Fruit fly (Drosophila melanogaster): Measurements from ENCODE around the gene SP1029.

The SP1029 gene

DNA sequence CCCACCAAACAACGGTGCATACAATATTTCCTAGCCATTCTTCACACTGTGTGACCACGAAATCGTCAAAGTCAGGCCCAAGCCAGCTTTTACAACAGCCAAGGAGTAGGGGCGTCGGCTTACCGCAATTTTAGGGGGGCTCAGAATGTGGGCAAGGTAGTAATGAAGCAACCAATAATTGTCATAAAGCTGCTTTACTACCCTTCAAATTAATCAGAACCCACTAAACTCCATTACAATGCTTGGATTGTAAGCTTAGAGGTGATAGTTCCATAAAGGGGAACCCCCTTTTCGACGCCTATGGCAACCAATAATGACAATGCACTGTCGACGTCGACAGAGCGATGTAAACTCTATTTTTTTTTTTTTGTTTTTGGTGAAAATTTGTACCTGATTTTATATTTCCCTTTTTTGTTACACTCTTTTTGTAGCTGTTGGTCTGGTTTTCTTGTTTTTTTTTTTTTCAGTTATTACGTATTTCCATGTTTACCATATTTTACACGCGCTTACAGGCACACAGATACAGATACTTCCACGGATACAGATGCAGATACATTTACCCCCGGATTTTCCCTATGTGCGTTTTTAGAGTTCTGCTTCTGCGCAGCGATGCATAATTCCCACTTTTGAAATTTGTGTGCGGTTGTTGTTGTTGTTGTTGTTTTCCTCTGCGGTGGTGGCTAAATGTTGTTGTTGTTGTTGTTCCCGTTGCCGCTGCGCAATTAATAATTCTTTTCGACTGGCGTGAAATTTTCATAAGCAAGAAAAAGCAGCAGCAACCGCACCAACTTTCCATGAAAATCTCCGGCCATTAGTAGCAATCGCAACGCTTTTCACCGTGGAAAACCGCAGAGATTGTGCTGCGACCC, 45.4 kb downstream of the SP1029 start (continued):
- TF ChIP-seq pfk (GFP tag; optimal IDR thresholded peaks at IDR 0.05) (no peak), sd (tag; optimal IDR thresholded peaks at IDR 0.05) (peak; percentile 18), abd-A (tag; optimal IDR thresholded peaks at IDR 0.05) (no peak), CG15011 (GFP tag; optimal IDR thresholded peaks at IDR 0.05) (peak; percentile 10), CG2199 (GFP tag; IDR thresholded peaks at IDR 0.05) (peak; percentile 76; the same call in 2 of the 3 replicates), CG4360 (GFP tag; IDR thresholded peaks at IDR 0.05) (peak; percentile 99), CG11504 (tag; optimal IDR thresholded peaks at IDR 0.05) (peak; percentile 88), grau (tag; optimal IDR thresholded peaks at IDR 0.05) (peak; percentile 76), ems (GFP tag; optimal IDR thresholded peaks at IDR 0.05) (peak; percentile 36), cato (GFP tag; optimal IDR thresholded peaks at IDR 0.05; ENCODE audit: borderline replicate concordance) (peak; percentile 65), CG7839 (tag; optimal IDR thresholded peaks at IDR 0.05) (peak; percentile 81), stwl (tag; optimal IDR thresholded peaks at IDR 0.05) (no peak), CG14441 (GFP tag; IDR thresholded peaks at IDR 0.05) (peak; percentile 69), CG33213 (GFP tag; optimal IDR thresholded peaks at IDR 0.05) (peak; percentile 48), salm (tag; optimal IDR thresholded peaks at IDR 0.05) (peak; percentile 59), CG15696 (tag; optimal IDR thresholded peaks at IDR 0.05) (peak; percentile 51), croc (GFP tag; conservative IDR thresholded peaks at IDR 0.05) (peak; percentile 78), knrl (GFP tag; IDR thresholded peaks at IDR 0.05; ENCODE audit: partially characterized antibody) (no peak), z (GFP tag; IDR thresholded peaks at IDR 0.05) (no peak), slp2 (GFP tag; optimal IDR thresholded peaks at IDR 0.05) (peak; percentile 55), NC2β (GFP tag; optimal IDR thresholded peaks at IDR 0.05) (peak; percentile 68), CG10543 (GFP tag; optimal IDR thresholded peaks at IDR 0.05) (no peak), CG7556 (GFP tag; optimal IDR thresholded peaks at IDR 0.05) (peak; percentile 72), Sox102F (GFP tag; optimal IDR thresholded peaks at IDR 0.05) (peak; percentile 90), CG2712 (tag; optimal IDR thresholded peaks at IDR 0.05) (peak; percentile 86), CG3065 (GFP tag; optimal IDR thresholded peaks at IDR 0.05) (peak; percentile 35), Taf1 (GFP tag; IDR thresholded peaks at IDR 0.05) (no peak), vfl (GFP tag; optimal IDR thresholded peaks at IDR 0.05) (no peak), danr (GFP tag; IDR thresholded peaks at IDR 0.05) (peak; percentile 56), esg (GFP tag; conservative IDR thresholded peaks at IDR 0.05) (peak; percentile 73), CG16815 (GFP tag; optimal IDR thresholded peaks at IDR 0.05) (peak; percentile 48), unpg (GFP tag; optimal IDR thresholded peaks at IDR 0.05) (peak; percentile 85), CG7987 (GFP tag; optimal IDR thresholded peaks at IDR 0.05) (no peak), mam (GFP tag; optimal IDR thresholded peaks at IDR 0.05) (peak; percentile 60), cg (GFP tag; optimal IDR thresholded peaks at IDR 0.05) (peak; percentile 54), run (tag; optimal IDR thresholded peaks at IDR 0.05) (peak; percentile 65), bigmax (GFP tag; optimal IDR thresholded peaks at IDR 0.05) (no peak), Drgx (GFP tag; IDR thresholded peaks at IDR 0.05) (peak; percentile 62), gce (GFP tag; IDR thresholded peaks at IDR 0.05) (peak; percentile 76), ci (GFP tag; IDR thresholded peaks at IDR 0.05) (peak; percentile 92), CG8290 (GFP tag; optimal IDR thresholded peaks at IDR 0.05) (peak; percentile 77), CG8290 (tag; optimal IDR thresholded peaks at IDR 0.05) (peak; percentile 10 to 87), Gug (GFP tag; IDR thresholded peaks at IDR 0.05) (peak; percentile 68), ac (GFP tag; optimal IDR thresholded peaks at IDR 0.05) (no peak), CG1602 (GFP tag; optimal IDR thresholded peaks at IDR 0.05) (peak; percentile 78), Spps (tag; optimal IDR thresholded peaks at IDR 0.05) (peak; percentile 72), Vsx1 (GFP tag; optimal IDR thresholded peaks at IDR 0.05) (peak; percentile 32), CG18011 (GFP tag; optimal IDR thresholded peaks at IDR 0.05) (no peak), CG11247 (GFP tag; IDR thresholded peaks at IDR 0.05) (peak; percentile 32; the same call in 1 of the 2 replicates)
